2 worm cellular contexts compared by ENCODE assay signal in genomic region chrIII:2324703-2325102, ce11.
TF ChIP-seq lines count a peak whose summit lies in the region.

No protein-coding gene starts in this region.

TF ChIP-seq in whole organism, L3 larva, 47 proteins besides CTCF, POLR2A, EP300 and RAD21:
- TF ChIP-seq ceh-16 (tag; optimal IDR thresholded peaks at IDR 0.05; lab: Kevin White, UChicago) (no peak), nfya-1 (tag; optimal IDR thresholded peaks at IDR 0.05; lab: Kevin White, UChicago; ENCODE audit: insufficient read depth) (peak; percentile 89), mdl-1 (tag; optimal IDR thresholded peaks at IDR 0.05; lab: Kevin White, UChicago) (no peak), ztf-4 (tag; optimal IDR thresholded peaks at IDR 0.05; lab: Kevin White, UChicago) (no peak), nhr-23 (tag; optimal IDR thresholded peaks at IDR 0.05; lab: Kevin White, UChicago) (no peak), pha-4 (tag; optimal IDR thresholded peaks at IDR 0.05; lab: Kevin White, UChicago) (no peak)

TF ChIP-seq in whole organism, late embryonic, 69 proteins besides CTCF, POLR2A, EP300 and RAD21:
- no peak for TF ChIP-seq unc-86 (tag; optimal IDR thresholded peaks at IDR 0.05; lab: Kevin White, UChicago)
- no peak for TF ChIP-seq unc-3 (GFP tag; conservative IDR thresholded peaks at IDR 0.05; lab: Robert Waterston, UW)
- no peak for TF ChIP-seq unc-3 (tag; optimal IDR thresholded peaks at IDR 0.05; lab: Kevin White, UChicago)
- TF ChIP-seq ceh-22 (tag; optimal IDR thresholded peaks at IDR 0.05; lab: Kevin White, UChicago), result no peak
- TF ChIP-seq ceh-34 (tag; optimal IDR thresholded peaks at IDR 0.05; lab: Kevin White, UChicago), result no peak
- no peak for TF ChIP-seq K09A11.1 (tag; optimal IDR thresholded peaks at IDR 0.05; lab: Kevin White, UChicago; ENCODE audit: insufficient read depth)
- no peak for TF ChIP-seq fkh-10 (GFP tag; optimal IDR thresholded peaks at IDR 0.05; lab: Kevin White, UChicago)
- TF ChIP-seq nfya-1 (tag; optimal IDR thresholded peaks at IDR 0.05; lab: Kevin White, UChicago), result peak; percentile 89
TF ChIP-seq in whole organism, late embryonic: peak in this region for 1.

Comparison
In these comparisons a context has a peak if more than half of its experiments do, and no peak if none do; other contexts are left out.
1. Of the 9 proteins assayed by ChIP-seq in both whole organism, late embryonic and whole organism, L3 larva: peak only in whole organism, late embryonic: none; only in whole organism, L3 larva: none; in both: nfya-1; in neither: 8.